Worm (Caenorhabditis elegans): ENCODE data around the gene gst-8.

- no peak for TF ChIP-seq tbx-2 (tag; optimal IDR thresholded peaks at IDR 0.05)
- TF ChIP-seq nhr-20 (tag; optimal IDR thresholded peaks at IDR 0.05), result no peak
- TF ChIP-seq lsy-2 (tag; optimal IDR thresholded peaks at IDR 0.05), result no peak
- no peak for TF ChIP-seq fkh-10 (GFP tag; optimal IDR thresholded peaks at IDR 0.05)
- no peak for TF ChIP-seq ama-1 (optimal IDR thresholded peaks at IDR 0.05)
- no peak for TF ChIP-seq pqm-1 (tag; optimal IDR thresholded peaks at IDR 0.05)
- no peak for TF ChIP-seq swsn-7 (tag; optimal IDR thresholded peaks at IDR 0.05)
- TF ChIP-seq ceh-82 (tag; optimal IDR thresholded peaks at IDR 0.05), result no peak
- no peak for TF ChIP-seq mdl-1 (tag; optimal IDR thresholded peaks at IDR 0.05)
Measured at ce11 chrII:4870691-4871090, 12.8 kb upstream of the gst-8 start, which contains the start of gene col-20.

All from whole organism, L1 larva.